Fruit fly (Drosophila melanogaster) whole organism, embryonic: ENCODE results near the gene Zif.

Experiments
- Ada2b ChIP-seq: fragments of 200-800 bp; sonication (Bioruptor generic); IDR thresholded peaks from 2 replicates; pipeline ENCODE4 v1.3.6; 2022; ENCODE audit warnings: missing biosample characterization, missing genetic modification characterization
- Aef1 ChIP-seq: fragments of 200-800 bp; sonication (Bioruptor generic); IDR thresholded peaks from 3 replicates; pipeline ENCODE4 v1.3.6; 2022; ENCODE audit warnings: missing biosample characterization, missing genetic modification characterization
- Bdp1 ChIP-seq: fragments of 200-800 bp; sonication (Bioruptor generic); optimal IDR thresholded peaks from 3 replicates; lab custom pipeline; 2016; ENCODE audit warnings: missing biosample characterization, missing genetic modification characterization
- Blimp-1 ChIP-seq: fragments of 200-800 bp; sonication (Bioruptor generic); optimal IDR thresholded peaks from 3 replicates; lab custom pipeline; 2018; ENCODE audit warnings: missing biosample characterization, missing genetic modification characterization, mild to moderate bottlenecking, moderate library complexity, missing genetic modification reagents
- CG10209 ChIP-seq: fragments of 200-800 bp; sonication (Bioruptor generic); optimal IDR thresholded peaks from 3 replicates; lab custom pipeline; 2017; ENCODE audit warnings: missing biosample characterization, mild to moderate bottlenecking, missing genetic modification characterization, missing genetic modification reagents
- CG10654 ChIP-seq: fragments of 200-800 bp; sonication (Bioruptor generic); optimal IDR thresholded peaks from 2 replicates; lab custom pipeline; 2016; ENCODE audit warnings: missing biosample characterization, missing genetic modification characterization
- CG11085 ChIP-seq: fragments of 200-800 bp; sonication (Bioruptor generic); IDR thresholded peaks from 2 replicates; pipeline ENCODE4 v1.3.6; 2022; ENCODE audit warnings: missing biosample characterization, missing genetic modification characterization
- CG12071 ChIP-seq: fragments of 200-800 bp; sonication (Bioruptor generic); optimal IDR thresholded peaks from 3 replicates; lab custom pipeline; 2018; ENCODE audit warnings: missing biosample characterization, mild to moderate bottlenecking, missing genetic modification characterization
- CG12391 ChIP-seq: fragments of 200-800 bp; sonication (Bioruptor generic); optimal IDR thresholded peaks from 3 replicates; lab custom pipeline; 2018; ENCODE audit warnings: missing biosample characterization, mild to moderate bottlenecking, missing genetic modification characterization, moderate library complexity
- CG12659 ChIP-seq: fragments of 200-800 bp; sonication (Bioruptor generic); optimal IDR thresholded peaks from 3 replicates; lab custom pipeline; 2017; ENCODE audit warnings: mild to moderate bottlenecking, missing biosample characterization, missing genetic modification reagents, missing genetic modification characterization
- CG1602 ChIP-seq: fragments of 200-800 bp; sonication (Bioruptor generic); optimal IDR thresholded peaks from 3 replicates; lab custom pipeline; 2016; ENCODE audit warnings: missing biosample characterization, missing genetic modification characterization
- CG16813 ChIP-seq: fragments of 200-800 bp; sonication (Bioruptor generic); IDR thresholded peaks from 3 replicates; pipeline ENCODE4 v1.3.6; 2022; ENCODE audit warnings: missing biosample characterization, missing genetic modification characterization; ENCODE audit not compliant: partially characterized antibody
- CG17568 ChIP-seq: fragments of 200-800 bp; sonication (Bioruptor generic); optimal IDR thresholded peaks from 2 replicates; lab custom pipeline; 2018; ENCODE audit warnings: missing biosample characterization, mild to moderate bottlenecking, missing genetic modification characterization, moderate library complexity
- CG18262 ChIP-seq: fragments of 200-800 bp; optimal IDR thresholded peaks from 3 replicates; lab custom pipeline; 2019; ENCODE audit warnings: missing biosample characterization, mild to moderate bottlenecking, missing genetic modification characterization, moderate library complexity
- CG2678 ChIP-seq: fragments of 200-800 bp; sonication (Bioruptor generic); optimal IDR thresholded peaks from 3 replicates; lab custom pipeline; 2019; ENCODE audit warnings: missing biosample characterization, mild to moderate bottlenecking, missing genetic modification characterization, moderate library complexity
- CG31441 ChIP-seq: fragments of 200-800 bp; sonication (Bioruptor generic); IDR thresholded peaks from 2 replicates; pipeline ENCODE4 v1.3.6; 2022; ENCODE audit warnings: missing biosample characterization, missing genetic modification characterization
- CG34422 ChIP-seq: fragments of 200-800 bp; sonication (Bioruptor generic); IDR thresholded peaks from 3 replicates; pipeline ENCODE4 v1.3.6; 2022; ENCODE audit warnings: missing biosample characterization, missing genetic modification characterization
- CG4328 ChIP-seq: fragments of 200-800 bp; sonication (Bioruptor generic); optimal IDR thresholded peaks from 3 replicates; lab custom pipeline; 2017; ENCODE audit warnings: missing biosample characterization, missing genetic modification reagents, missing genetic modification characterization
- CG4424 ChIP-seq: fragments of 200-800 bp; sonication (Bioruptor generic); optimal IDR thresholded peaks from 3 replicates; lab custom pipeline; 2016; ENCODE audit warnings: missing biosample characterization, missing genetic modification characterization
- CG4730 ChIP-seq: fragments of 200-800 bp; sonication (Bioruptor generic); IDR thresholded peaks from 2 replicates; pipeline ENCODE4 v1.3.6; 2022; ENCODE audit warnings: missing biosample characterization, missing genetic modification characterization
- CG5953 ChIP-seq: fragments of 200-800 bp; sonication (Bioruptor generic); IDR thresholded peaks from 2 replicates; pipeline ENCODE4 v1.3.6; 2022; ENCODE audit warnings: missing biosample characterization, missing genetic modification characterization
- CG6791 ChIP-seq: fragments of 200-800 bp; sonication (Bioruptor generic); IDR thresholded peaks from 3 replicates; pipeline ENCODE4 v1.3.6; 2022; ENCODE audit warnings: missing biosample characterization, missing genetic modification characterization; ENCODE audit not compliant: partially characterized antibody
- CG7928 ChIP-seq: fragments of 200-800 bp; sonication (Bioruptor generic); optimal IDR thresholded peaks from 2 replicates; lab custom pipeline; 2017; ENCODE audit warnings: missing biosample characterization, mild to moderate bottlenecking, missing genetic modification characterization
- CG8388 ChIP-seq: fragments of 200-800 bp; sonication (Bioruptor generic); optimal IDR thresholded peaks from 2 replicates; lab custom pipeline; 2019; ENCODE audit warnings: missing biosample characterization, mild to moderate bottlenecking, missing genetic modification characterization, moderate library complexity
- CG8765 ChIP-seq: fragments of 200-800 bp; sonication (Bioruptor generic); IDR thresholded peaks from 2 replicates; pipeline ENCODE4 v1.3.6; 2022; ENCODE audit warnings: missing biosample characterization, missing genetic modification characterization
- CG9797 ChIP-seq: fragments of 200-800 bp; sonication (Bioruptor generic); optimal IDR thresholded peaks from 3 replicates; lab custom pipeline; 2018; ENCODE audit warnings: missing biosample characterization, mild to moderate bottlenecking, missing genetic modification characterization
- Drgx ChIP-seq: fragments of 200-800 bp; sonication (Bioruptor generic); IDR thresholded peaks from 2 replicates; pipeline ENCODE4 v1.3.6; 2022; ENCODE audit warnings: missing biosample characterization, missing genetic modification characterization
- H2.0 ChIP-seq: fragments of 200-800 bp; sonication (Bioruptor generic); IDR thresholded peaks from 2 replicates; pipeline ENCODE4 v1.3.6; 2022; ENCODE audit warnings: missing biosample characterization, missing genetic modification characterization
- HLH4C ChIP-seq: fragments of 200-800 bp; sonication (Bioruptor generic); IDR thresholded peaks from 3 replicates; pipeline ENCODE4 v1.3.6; 2022; ENCODE audit warnings: missing biosample characterization, missing genetic modification characterization; ENCODE audit not compliant: partially characterized antibody
- HmgD ChIP-seq: fragments of 200-800 bp; sonication (Bioruptor generic); optimal IDR thresholded peaks from 3 replicates; lab custom pipeline; 2016; ENCODE audit warnings: missing biosample characterization, missing genetic modification characterization
- HmgZ ChIP-seq: fragments of 200-800 bp; sonication (Bioruptor generic); optimal IDR thresholded peaks from 2 replicates; lab custom pipeline; 2018; ENCODE audit warnings: missing biosample characterization, mild to moderate bottlenecking, missing genetic modification characterization
- Hmr ChIP-seq: fragments of 200-800 bp; sonication (Bioruptor generic); optimal IDR thresholded peaks from 3 replicates; lab custom pipeline; 2017; ENCODE audit warnings: mild to moderate bottlenecking, missing biosample characterization, missing genetic modification reagents, missing genetic modification characterization
- Nf-YB ChIP-seq: fragments of 200-800 bp; sonication (Bioruptor generic); optimal IDR thresholded peaks from 3 replicates; lab custom pipeline; 2019; ENCODE audit warnings: missing biosample characterization, mild to moderate bottlenecking, missing genetic modification characterization, moderate library complexity
- Side ChIP-seq: fragments of 200-800 bp; sonication (Bioruptor generic); optimal IDR thresholded peaks from 2 replicates; lab custom pipeline; 2016; ENCODE audit warnings: missing biosample characterization, missing genetic modification characterization
- Sox102F ChIP-seq: fragments of 200-800 bp; sonication (Bioruptor generic); optimal IDR thresholded peaks from 2 replicates; lab custom pipeline; 2018; ENCODE audit warnings: missing biosample characterization, mild to moderate bottlenecking, missing genetic modification characterization, moderate library complexity
- amos ChIP-seq: fragments of 200-800 bp; sonication (Bioruptor generic); IDR thresholded peaks from 2 replicates; pipeline ENCODE4 v1.3.6; 2022; ENCODE audit warnings: missing biosample characterization, missing genetic modification characterization; ENCODE audit not compliant: partially characterized antibody
- ara ChIP-seq: fragments of 200-800 bp; sonication (Bioruptor generic); IDR thresholded peaks from 2 replicates; pipeline ENCODE4 v1.3.6; 2022; ENCODE audit warnings: missing biosample characterization, missing genetic modification characterization
- chm ChIP-seq: fragments of 200-800 bp; sonication (Bioruptor generic); IDR thresholded peaks from 2 replicates; pipeline ENCODE4 v1.3.6; 2022; ENCODE audit warnings: missing biosample characterization, missing genetic modification characterization
- chn ChIP-seq: fragments of 200-800 bp; sonication (Bioruptor generic); optimal IDR thresholded peaks from 2 replicates; lab custom pipeline; 2016; ENCODE audit warnings: missing biosample characterization, missing genetic modification characterization
- ci ChIP-seq: fragments of 200-800 bp; sonication (Bioruptor generic); IDR thresholded peaks from 3 replicates; pipeline ENCODE4 v1.3.6; 2022; ENCODE audit warnings: missing biosample characterization, missing genetic modification characterization
- dimm ChIP-seq: fragments of 200-800 bp; sonication (Bioruptor generic); IDR thresholded peaks from 2 replicates; pipeline ENCODE4 v1.3.6; 2022; ENCODE audit warnings: missing biosample characterization, missing genetic modification characterization
- gem ChIP-seq: fragments of 200-800 bp; sonication (Bioruptor generic); optimal IDR thresholded peaks from 2 replicates; lab custom pipeline; 2019; ENCODE audit warnings: missing biosample characterization, mild to moderate bottlenecking, missing genetic modification characterization, moderate library complexity
- kah ChIP-seq: fragments of 200-800 bp; sonication (Bioruptor generic); optimal IDR thresholded peaks from 2 replicates; lab custom pipeline; 2018; ENCODE audit warnings: missing biosample characterization, mild to moderate bottlenecking, missing genetic modification characterization
- kay ChIP-seq: fragments of 200-800 bp; sonication (Bioruptor generic); optimal IDR thresholded peaks from 2 replicates; lab custom pipeline; 2016; ENCODE audit warnings: missing biosample characterization, missing genetic modification characterization
- pum ChIP-seq: fragments of 200-800 bp; sonication (Bioruptor generic); optimal IDR thresholded peaks from 2 replicates; lab custom pipeline; 2016; ENCODE audit warnings: missing biosample characterization, missing genetic modification characterization
- row ChIP-seq: fragments of 200-800 bp; sonication (Bioruptor generic); IDR thresholded peaks from 3 replicates; pipeline ENCODE4 v1.3.6; 2022; ENCODE audit warnings: missing biosample characterization, missing genetic modification characterization
- sens ChIP-seq: fragments of 200-800 bp; sonication (Bioruptor generic); peaks from one replicate; lab custom pipeline; 2016; ENCODE audit warnings: missing biosample characterization, missing genetic modification characterization
- vnd ChIP-seq: fragments of 200-800 bp; sonication (Bioruptor generic); IDR thresholded peaks from 3 replicates; pipeline ENCODE4 v1.3.6; 2022; ENCODE audit warnings: missing biosample characterization, missing genetic modification characterization; ENCODE audit not compliant: partially characterized antibody

The Zif gene

dm6 chr3R:6481740-6482443 is 25.0 kb downstream of the Zif start (continued):
- TF ChIP-seq row, result peak; percentile 33; the same call in 1 of the 3 replicates
- peak; percentile 2 for TF ChIP-seq Sox102F (GFP tag; lab: Kevin White, UChicago)
- TF ChIP-seq Drgx, result 0 out of 2 replicates have a peak, but pooled peaks have one; percentile 32
- TF ChIP-seq CG8388 (GFP tag; lab: Kevin White, UChicago), result peak; percentile 86
- 0 out of 3 replicates have a peak, but pooled peaks have one; percentile 45 for TF ChIP-seq ci (GFP tag; lab: Robert Waterston, UW)
- TF ChIP-seq CG12659 (GFP tag; lab: Kevin White, UChicago), result peak; percentile 5
- TF ChIP-seq CG31441, result peak; percentile 32; the same call in 1 of the 2 replicates
- TF ChIP-seq kah, result peak; percentile 65
- TF ChIP-seq CG4424 (GFP tag; lab: Kevin White, UChicago), result no peak
- TF ChIP-seq CG18262 (tag; lab: Kevin White, UChicago), result peak; percentile 51
- TF ChIP-seq CG2678 (tag; lab: Kevin White, UChicago), result peak; percentile 38
- peak; percentile 31 for TF ChIP-seq gem
- TF ChIP-seq Nf-YB, result no peak
- no peak for TF ChIP-seq chn (GFP tag; lab: Kevin White, UChicago)
- peak; percentile 61 for TF ChIP-seq sens (GFP tag; lab: Kevin White, UChicago)

dm6 chr3R:6495938-6496337 is 39.0 kb downstream of the Zif start:
- no peak for TF ChIP-seq CG11085
- no peak for TF ChIP-seq CG8765 (GFP tag; lab: Robert Waterston, UW)
- peak; percentile 76 for TF ChIP-seq CG6791 (GFP tag; lab: Robert Waterston, UW)
- 0 out of 3 replicates have a peak, but pooled peaks have one; percentile 35 for TF ChIP-seq CG16813 (GFP tag; lab: Robert Waterston, UW)
- TF ChIP-seq dimm (GFP tag; lab: Robert Waterston, UW), result no peak
- no peak for TF ChIP-seq Blimp-1 (GFP tag; lab: Kevin White, UChicago)
- no peak for TF ChIP-seq ara (GFP tag; lab: Robert Waterston, UW)
- no peak for TF ChIP-seq CG4730 (GFP tag; lab: Robert Waterston, UW)
- peak; percentile 52; the same call in 1 of the 2 replicates for TF ChIP-seq amos (GFP tag; lab: Robert Waterston, UW)
- no peak for TF ChIP-seq CG12071 (GFP tag; lab: Kevin White, UChicago)
- TF ChIP-seq Bdp1, result peak; percentile 82
- TF ChIP-seq HmgZ (tag; lab: Kevin White, UChicago), result no peak
- TF ChIP-seq H2.0, result no peak
- no peak for TF ChIP-seq CG4328 (GFP tag; lab: Kevin White, UChicago)

dm6 chr3R:6504408-6504807 is 47.5 kb downstream of the Zif start:
- TF ChIP-seq CG1602 (GFP tag; lab: Kevin White, UChicago) (peak; percentile 12), CG9797 (GFP tag; lab: Kevin White, UChicago) (no peak), HLH4C (GFP tag; lab: Robert Waterston, UW) (no peak), CG12391 (tag; lab: Kevin White, UChicago) (no peak), Aef1 (GFP tag; lab: Robert Waterston, UW) (no peak), Side (GFP tag; lab: Kevin White, UChicago) (peak; percentile 62), CG10209 (GFP tag; lab: Kevin White, UChicago) (peak; percentile 73), chn (GFP tag; lab: Kevin White, UChicago) (no peak), chm (GFP tag; lab: Robert Waterston, UW) (peak; percentile 17; the same call in 1 of the 2 replicates), kay (no peak), CG10654 (GFP tag; lab: Kevin White, UChicago) (peak; percentile 37), HmgD (GFP tag; lab: Kevin White, UChicago) (no peak), pum (peak; percentile 2), CG5953 (GFP tag; lab: Robert Waterston, UW) (0 out of 2 replicates have a peak, but pooled peaks have one; percentile 24), CG7928 (GFP tag; lab: Kevin White, UChicago) (no peak), CG34422 (GFP tag; lab: Robert Waterston, UW) (no peak), vnd (GFP tag; lab: Robert Waterston, UW) (no peak), CG17568 (GFP tag; lab: Kevin White, UChicago) (peak; percentile 72), Bdp1 (peak; percentile 44), Ada2b (GFP tag; lab: Robert Waterston, UW) (no peak), Hmr (peak; percentile 22)
